Fruit fly (Drosophila melanogaster): ENCODE results near the gene Cpsf5.

dm6 chr3L:9435315-9435714, 24.5 kb downstream of the Cpsf5 start, which contains the start of gene CG42526:
- TF ChIP-seq Myc (optimal IDR thresholded peaks at IDR 0.05) = no peak
- TF ChIP-seq insv (optimal IDR thresholded peaks at IDR 0.05) = no peak

Measured in Kc167 (cell line).